Fruit fly (Drosophila melanogaster) whole organism, embryonic: Measurements from ENCODE around the gene SpdS.

Experiments used
- CG11695 ChIP-seq: fragments of 200-800 bp; sonication (Bioruptor generic); IDR thresholded peaks from 3 replicates; pipeline ENCODE4 v1.3.6; 2022; ENCODE audit warnings: missing biosample characterization, missing genetic modification characterization
- CG12104 ChIP-seq: fragments of 200-800 bp; sonication (Bioruptor generic); optimal IDR thresholded peaks from 3 replicates; lab custom pipeline; 2016; ENCODE audit warnings: missing biosample characterization, missing genetic modification characterization
- CG12659 ChIP-seq: fragments of 200-800 bp; sonication (Bioruptor generic); optimal IDR thresholded peaks from 3 replicates; lab custom pipeline; 2017; ENCODE audit warnings: mild to moderate bottlenecking, missing biosample characterization, missing genetic modification reagents, missing genetic modification characterization
- CG13424 ChIP-seq: fragments of 200-800 bp; sonication (Bioruptor generic); optimal IDR thresholded peaks from 2 replicates; lab custom pipeline; 2019; ENCODE audit warnings: missing biosample characterization, mild to moderate bottlenecking, missing genetic modification characterization, moderate library complexity
- CG13624 ChIP-seq: fragments of 200-800 bp; sonication (Bioruptor generic); optimal IDR thresholded peaks from 2 replicates; lab custom pipeline; 2016; ENCODE audit warnings: missing biosample characterization, missing genetic modification characterization
- CG14710 ChIP-seq: fragments of 200-800 bp; sonication (Bioruptor generic); optimal IDR thresholded peaks from 3 replicates; lab custom pipeline; 2019; ENCODE audit warnings: missing biosample characterization, mild to moderate bottlenecking, missing genetic modification characterization, moderate library complexity
- CG15269 ChIP-seq: fragments of 200-800 bp; sonication (Bioruptor generic); optimal IDR thresholded peaks from 2 replicates; lab custom pipeline; 2018; ENCODE audit warnings: missing biosample characterization, mild to moderate bottlenecking, missing genetic modification characterization, moderate library complexity
- CG1602 ChIP-seq: fragments of 200-800 bp; sonication (Bioruptor generic); optimal IDR thresholded peaks from 3 replicates; lab custom pipeline; 2016; ENCODE audit warnings: missing biosample characterization, missing genetic modification characterization
- CG18619 ChIP-seq: fragments of 200-800 bp; sonication (Bioruptor generic); optimal IDR thresholded peaks from 3 replicates; lab custom pipeline; 2017; ENCODE audit warnings: missing biosample characterization, mild to moderate bottlenecking, missing genetic modification characterization
- CG2116 ChIP-seq: fragments of 200-800 bp; sonication (Bioruptor generic); optimal IDR thresholded peaks from 3 replicates; lab custom pipeline; 2018; ENCODE audit warnings: missing biosample characterization, mild to moderate bottlenecking, missing genetic modification characterization
- CG2199 ChIP-seq: fragments of 200-800 bp; sonication (Bioruptor generic); IDR thresholded peaks from 3 replicates; pipeline ENCODE4 v1.3.6; 2022; ENCODE audit warnings: missing biosample characterization, missing genetic modification characterization
- CG32532 ChIP-seq: fragments of 200-800 bp; sonication (Bioruptor generic); IDR thresholded peaks from 2 replicates; pipeline ENCODE4 v1.3.6; 2022; ENCODE audit warnings: missing biosample characterization, missing genetic modification characterization
- CG34224 ChIP-seq: fragments of 200-800 bp; sonication (Bioruptor generic); IDR thresholded peaks from 3 replicates; pipeline ENCODE4 v1.3.6; 2022; ENCODE audit warnings: missing biosample characterization, missing genetic modification characterization; ENCODE audit not compliant: partially characterized antibody
- CG42726 ChIP-seq: fragments of 200-800 bp; sonication (Bioruptor generic); IDR thresholded peaks from 2 replicates; pipeline ENCODE4 v1.3.6; 2022; ENCODE audit warnings: missing biosample characterization, missing genetic modification characterization; ENCODE audit not compliant: partially characterized antibody
- CG4404 ChIP-seq: fragments of 200-800 bp; sonication (Bioruptor generic); IDR thresholded peaks from 2 replicates; pipeline ENCODE4 v1.3.6; 2022; ENCODE audit warnings: missing biosample characterization, missing genetic modification characterization
- CG4617 ChIP-seq: fragments of 200-800 bp; sonication (Bioruptor generic); optimal IDR thresholded peaks from 3 replicates; lab custom pipeline; 2016; ENCODE audit warnings: missing biosample characterization, missing genetic modification characterization, borderline replicate concordance
- CG4820 ChIP-seq: fragments of 200-800 bp; sonication (Bioruptor generic); optimal IDR thresholded peaks from 3 replicates; lab custom pipeline; 2016; ENCODE audit warnings: missing biosample characterization, missing genetic modification characterization
- CG6272 ChIP-seq: fragments of 200-800 bp; sonication (Bioruptor generic); IDR thresholded peaks from 2 replicates; pipeline ENCODE4 v1.3.6; 2022; ENCODE audit warnings: missing biosample characterization, missing genetic modification characterization
- CG8290 ChIP-seq, 3 experiments: fragments of 200-800 bp; sonication (Bioruptor generic); optimal IDR thresholded peaks; 2 replicates each; lab custom pipeline; 2016 to 2019; ENCODE audit warnings: missing biosample characterization in 3 of 3, missing genetic modification characterization in 3 of 3, mild to moderate bottlenecking in 2 of 3, moderate library complexity in 1 of 3
- D ChIP-seq, 2 experiments: fragments of 200-800 bp in 1 of 2; fragments of >200 bp in 1 of 2; sonication (Bioruptor generic) in 1 of 2; optimal IDR thresholded peaks; 2 replicates in 1 of 2; 3 replicates in 1 of 2; lab custom pipeline; 2017; ENCODE audit warnings: mild to moderate bottlenecking in 1 of 2, missing biosample characterization in 1 of 2, missing genetic modification characterization in 1 of 2, missing genetic modification reagents in 1 of 2
- Deaf1 ChIP-seq: fragments of 200-800 bp; optimal IDR thresholded peaks from 3 replicates; lab custom pipeline; 2019; ENCODE audit warnings: missing biosample characterization, mild to moderate bottlenecking, missing genetic modification characterization, moderate library complexity
- Dll ChIP-seq: fragments of 200-800 bp; sonication (Bioruptor generic); IDR thresholded peaks from 4 replicates; pipeline ENCODE4 v1.3.6; 2022; ENCODE audit warnings: missing biosample characterization, missing genetic modification characterization; ENCODE audit not compliant: partially characterized antibody
- E2f2 ChIP-seq: fragments of 200-800 bp; sonication (Bioruptor generic); IDR thresholded peaks from 2 replicates; pipeline ENCODE4 v1.3.6; 2022; ENCODE audit warnings: missing biosample characterization, missing genetic modification characterization
- Eip74EF ChIP-seq, 2 experiments: fragments of 200-800 bp in 1 of 2; fragments of >200 bp in 1 of 2; sonication (Bioruptor generic) in 1 of 2; optimal IDR thresholded peaks; 2 replicates each; lab custom pipeline; 2017 to 2019; ENCODE audit warnings: missing biosample characterization in 2 of 2, missing genetic modification characterization in 2 of 2, mild to moderate bottlenecking in 1 of 2, moderate library complexity in 1 of 2
- Fer2 ChIP-seq: fragments of 200-800 bp; sonication (Bioruptor generic); optimal IDR thresholded peaks from 2 replicates; lab custom pipeline; 2018; ENCODE audit warnings: missing biosample characterization, mild to moderate bottlenecking, missing genetic modification characterization, moderate library complexity
- Gsc ChIP-seq: fragments of 200-800 bp; sonication (Bioruptor generic); IDR thresholded peaks from 2 replicates; pipeline ENCODE4 v1.3.6; 2022; ENCODE audit warnings: missing biosample characterization, missing genetic modification characterization
- Kr ChIP-seq: fragments of 200-800 bp; sonication (Bioruptor generic); optimal IDR thresholded peaks from 2 replicates; lab custom pipeline; 2017; ENCODE audit warnings: missing biosample characterization, mild to moderate bottlenecking, missing genetic modification characterization
- NK7.1 ChIP-seq: fragments of 200-800 bp; sonication (Bioruptor generic); optimal IDR thresholded peaks from 3 replicates; lab custom pipeline; 2016; ENCODE audit warnings: missing biosample characterization, missing genetic modification characterization
- NfI ChIP-seq: fragments of 200-800 bp; sonication (Bioruptor generic); optimal IDR thresholded peaks from 3 replicates; lab custom pipeline; 2018; ENCODE audit warnings: missing biosample characterization, mild to moderate bottlenecking, missing genetic modification characterization, moderate library complexity
- Oli ChIP-seq: fragments of 200-800 bp; sonication (Bioruptor generic); optimal IDR thresholded peaks from 2 replicates; lab custom pipeline; 2018; ENCODE audit warnings: missing biosample characterization, mild to moderate bottlenecking, missing genetic modification characterization, moderate library complexity
- Xbp1 ChIP-seq: fragments of 200-800 bp; sonication (Bioruptor generic); optimal IDR thresholded peaks from 3 replicates; lab custom pipeline; 2016; ENCODE audit warnings: missing biosample characterization, mild to moderate bottlenecking, missing genetic modification characterization
- ab ChIP-seq: fragments of 200-800 bp; sonication (Bioruptor generic); optimal IDR thresholded peaks from 2 replicates; lab custom pipeline; 2016; ENCODE audit warnings: missing biosample characterization, missing genetic modification characterization
- abd-A ChIP-seq: fragments of 200-800 bp; sonication (Bioruptor generic); optimal IDR thresholded peaks from 3 replicates; lab custom pipeline; 2019; ENCODE audit warnings: missing biosample characterization, mild to moderate bottlenecking, missing genetic modification characterization, moderate library complexity
- ase ChIP-seq: fragments of 200-800 bp; sonication (Bioruptor generic); IDR thresholded peaks from 3 replicates; pipeline ENCODE4 v1.3.6; 2022; ENCODE audit warnings: missing biosample characterization, missing genetic modification characterization
- ci ChIP-seq: fragments of 200-800 bp; sonication (Bioruptor generic); IDR thresholded peaks from 3 replicates; pipeline ENCODE4 v1.3.6; 2022; ENCODE audit warnings: missing biosample characterization, missing genetic modification characterization
- crc ChIP-seq: fragments of 200-800 bp; sonication (Bioruptor generic); optimal IDR thresholded peaks from 2 replicates; lab custom pipeline; 2016; ENCODE audit warnings: missing biosample characterization, missing genetic modification characterization
- croc ChIP-seq: fragments of 200-800 bp; sonication (Bioruptor generic); conservative IDR thresholded peaks from 3 replicates; pipeline ENCODE4 v1.3.6; 2022; ENCODE audit warnings: missing biosample characterization, missing genetic modification characterization
- dysf ChIP-seq: fragments of 200-800 bp; sonication (Bioruptor generic); IDR thresholded peaks from 3 replicates; pipeline ENCODE4 v1.3.6; 2022; ENCODE audit warnings: missing biosample characterization, missing genetic modification characterization
- gro ChIP-seq: fragments of 200-800 bp; sonication (Bioruptor generic); optimal IDR thresholded peaks from 2 replicates; lab custom pipeline; 2016; ENCODE audit warnings: missing biosample characterization, missing genetic modification characterization
- h ChIP-seq: fragments of >200 bp; optimal IDR thresholded peaks from 2 replicates; lab custom pipeline; 2017
- ham ChIP-seq: fragments of 200-800 bp; sonication (Bioruptor generic); IDR thresholded peaks from 2 replicates; pipeline ENCODE4 v1.3.6; 2022; ENCODE audit warnings: missing biosample characterization, missing genetic modification characterization
- hb ChIP-seq: fragments of 200-800 bp; sonication (Bioruptor generic); IDR thresholded peaks from 3 replicates; pipeline ENCODE4 v1.3.6; 2022; ENCODE audit warnings: missing biosample characterization, missing genetic modification characterization; ENCODE audit not compliant: partially characterized antibody
- insv ChIP-seq, 2 experiments: fragments of 200-800 bp; sonication (Bioruptor generic); optimal IDR thresholded peaks; 3 replicates each; lab custom pipeline; 2016 to 2018; ENCODE audit warnings: missing biosample characterization in 2 of 2, missing genetic modification characterization in 2 of 2
- lab ChIP-seq: fragments of 200-800 bp; sonication (Bioruptor generic); optimal IDR thresholded peaks from 3 replicates; lab custom pipeline; 2017; ENCODE audit warnings: missing biosample characterization, missing genetic modification characterization, mild to moderate bottlenecking, moderate library complexity, missing genetic modification reagents
- nerfin-1 ChIP-seq: fragments of 200-800 bp; sonication (Bioruptor generic); optimal IDR thresholded peaks from 3 replicates; lab custom pipeline; 2019; ENCODE audit warnings: missing biosample characterization, mild to moderate bottlenecking, missing genetic modification characterization, moderate library complexity
- sna ChIP-seq: fragments of 200-800 bp; sonication (Bioruptor generic); IDR thresholded peaks from 2 replicates; pipeline ENCODE4 v1.3.6; 2022; ENCODE audit warnings: missing biosample characterization, missing genetic modification characterization; ENCODE audit not compliant: partially characterized antibody
- sr ChIP-seq: fragments of 200-800 bp; sonication (Bioruptor generic); IDR thresholded peaks from 3 replicates; pipeline ENCODE4 v1.3.6; 2022; ENCODE audit warnings: missing biosample characterization, missing genetic modification characterization
- tgo ChIP-seq: fragments of 200-800 bp; sonication (Bioruptor generic); IDR thresholded peaks from 3 replicates; pipeline ENCODE4 v1.3.6; 2022; ENCODE audit warnings: missing biosample characterization, missing genetic modification characterization
- wor ChIP-seq: fragments of 200-800 bp; sonication (Bioruptor generic); IDR thresholded peaks from 2 replicates; pipeline ENCODE4 v1.3.6; 2022; ENCODE audit warnings: missing biosample characterization, missing genetic modification characterization
- yki ChIP-seq: fragments of >200 bp; optimal IDR thresholded peaks from 3 replicates; lab custom pipeline; 2018

Gene SpdS

dm6 chr3R:9618331-9618730 is 13.1 kb upstream of the SpdS start (continued):
- TF ChIP-seq NK7.1, result peak; percentile 14
- peak; percentile 26 for TF ChIP-seq crc (GFP tag; lab: Kevin White, UChicago)
- peak; percentile 74 for TF ChIP-seq CG32532 (GFP tag; lab: Robert Waterston, UW)
- TF ChIP-seq CG42726, result no peak
- peak; percentile 75 for TF ChIP-seq croc (GFP tag; lab: Robert Waterston, UW)
- no peak for TF ChIP-seq CG12104 (GFP tag; lab: Kevin White, UChicago)
- no peak for TF ChIP-seq D (optimal IDR thresholded peaks at IDR 0.05; lab: Kevin White, UChicago)
- peak; percentile 60 for TF ChIP-seq D (GFP tag; optimal IDR thresholded peaks at IDR 0.05; lab: Kevin White, UChicago)
- TF ChIP-seq nerfin-1, result peak; percentile 51
- peak; percentile 93 for TF ChIP-seq ci
- TF ChIP-seq Fer2 (tag; lab: Kevin White, UChicago), result peak; percentile 26
- TF ChIP-seq CG4404 (GFP tag; lab: Robert Waterston, UW), result peak; percentile 71
- TF ChIP-seq CG1602 (GFP tag; lab: Kevin White, UChicago), result peak; percentile 66
- peak; percentile 71 for TF ChIP-seq CG15269 (tag; lab: Kevin White, UChicago)
- TF ChIP-seq CG14710, result peak; percentile 63
- TF ChIP-seq ase, result peak; percentile 74; the same call in 2 of the 3 replicates
- TF ChIP-seq CG4617 (GFP tag; lab: Kevin White, UChicago), result peak; percentile 13
- TF ChIP-seq CG2116 (GFP tag; lab: Kevin White, UChicago), result peak; percentile 6
- no peak; the same call in 2 of the 3 replicates for TF ChIP-seq sr
- peak; percentile 78 for TF ChIP-seq Oli (tag; lab: Kevin White, UChicago)
- peak; percentile 78 for TF ChIP-seq lab (GFP tag; lab: Kevin White, UChicago)
- TF ChIP-seq CG13424 (tag; lab: Kevin White, UChicago), result peak; percentile 71
- peak; percentile 46; the same call in 1 of the 2 replicates for TF ChIP-seq E2f2 (GFP tag; lab: Robert Waterston, UW)
- TF ChIP-seq dysf (GFP tag; lab: Robert Waterston, UW), result peak; percentile 79
- TF ChIP-seq hb, result no peak
- no peak for TF ChIP-seq insv (GFP tag; optimal IDR thresholded peaks at IDR 0.05; lab: Kevin White, UChicago)
- TF ChIP-seq Dll (GFP tag; lab: Robert Waterston, UW), result no peak
- TF ChIP-seq Deaf1 (tag; lab: Kevin White, UChicago), result no peak
- peak; percentile 81 for TF ChIP-seq CG4820 (GFP tag; lab: Kevin White, UChicago)
- peak; percentile 84 for TF ChIP-seq tgo (GFP tag; lab: Robert Waterston, UW)
- peak; percentile 49 for TF ChIP-seq CG8290 (GFP tag; optimal IDR thresholded peaks at IDR 0.05; lab: Kevin White, UChicago)
- TF ChIP-seq CG8290 (tag; optimal IDR thresholded peaks at IDR 0.05; lab: Kevin White, UChicago), result peak in 1 of 2 experiments; percentile 78
- no peak for TF ChIP-seq h (lab: Kevin White, UChicago)
- TF ChIP-seq CG11695, result peak; percentile 72; the same call in 2 of the 3 replicates
- TF ChIP-seq Kr, result no peak
- no peak for TF ChIP-seq CG34224 (GFP tag; lab: Robert Waterston, UW)
- no peak for TF ChIP-seq abd-A
- TF ChIP-seq gro (GFP tag; lab: Kevin White, UChicago), result no peak
- TF ChIP-seq Xbp1 (GFP tag; lab: Kevin White, UChicago), result peak; percentile 82
- TF ChIP-seq yki, result no peak
- TF ChIP-seq sna, result no peak
- peak; percentile 28 for TF ChIP-seq CG18619 (GFP tag; lab: Kevin White, UChicago)
- TF ChIP-seq wor, result peak; percentile 73
- TF ChIP-seq Gsc (GFP tag; lab: Robert Waterston, UW), result peak; percentile 64
- TF ChIP-seq Eip74EF (GFP tag; optimal IDR thresholded peaks at IDR 0.05; lab: Kevin White, UChicago), result peak in 1 of 2 experiments; percentile 48
- TF ChIP-seq ham (GFP tag; lab: Robert Waterston, UW), result no peak
- no peak; the same call in none of the 2 replicates for TF ChIP-seq CG6272
- peak; percentile 61 for TF ChIP-seq CG12659 (GFP tag; lab: Kevin White, UChicago)
- TF ChIP-seq NfI (GFP tag; lab: Kevin White, UChicago), result peak; percentile 69
- peak; percentile 58 for TF ChIP-seq CG13624
- peak; percentile 71 for TF ChIP-seq ab (GFP tag; lab: Kevin White, UChicago)
- 0 out of 3 replicates have a peak, but pooled peaks have one; percentile 42 for TF ChIP-seq CG2199 (GFP tag; lab: Robert Waterston, UW)
